Fruit fly (Drosophila melanogaster) whole organism, embryonic: ENCODE results near the gene CG15916.
A peak's percentile ranks its signal among the peaks of the same experiment; 100 is the strongest.

Experiments used
- Adf1 ChIP-seq: fragments of 200-800 bp; sonication (Bioruptor generic); IDR thresholded peaks from 2 replicates; pipeline ENCODE4 v1.3.6; 2022; ENCODE audit warnings: missing biosample characterization, missing genetic modification characterization
- Aef1 ChIP-seq: fragments of 200-800 bp; sonication (Bioruptor generic); IDR thresholded peaks from 3 replicates; pipeline ENCODE4 v1.3.6; 2022; ENCODE audit warnings: missing biosample characterization, missing genetic modification characterization
- BEAF-32 ChIP-seq: fragments of 200-800 bp; sonication (Bioruptor generic); optimal IDR thresholded peaks from 3 replicates; lab custom pipeline; 2017; ENCODE audit warnings: missing biosample characterization, missing genetic modification characterization, mild to moderate bottlenecking, moderate library complexity, missing genetic modification reagents
- CG1024 ChIP-seq: fragments of 200-800 bp; sonication (Bioruptor generic); IDR thresholded peaks from 2 replicates; pipeline ENCODE4 v1.3.6; 2022; ENCODE audit warnings: missing biosample characterization, missing genetic modification characterization
- CG10366 ChIP-seq: fragments of 200-800 bp; sonication (Bioruptor generic); IDR thresholded peaks from 2 replicates; pipeline ENCODE4 v1.3.6; 2022; ENCODE audit warnings: missing biosample characterization, missing genetic modification characterization
- CG10979 ChIP-seq: fragments of 200-800 bp; sonication (Bioruptor generic); optimal IDR thresholded peaks from 2 replicates; lab custom pipeline; 2018; ENCODE audit warnings: missing biosample characterization, mild to moderate bottlenecking, missing genetic modification characterization, moderate library complexity
- CG11247 ChIP-seq: fragments of 200-800 bp; sonication (Bioruptor generic); IDR thresholded peaks from 2 replicates; pipeline ENCODE4 v1.3.6; 2022; ENCODE audit warnings: missing biosample characterization, missing genetic modification characterization
- CG13424 ChIP-seq: fragments of 200-800 bp; sonication (Bioruptor generic); optimal IDR thresholded peaks from 2 replicates; lab custom pipeline; 2019; ENCODE audit warnings: missing biosample characterization, mild to moderate bottlenecking, missing genetic modification characterization, moderate library complexity
- CG14014 ChIP-seq: fragments of 200-800 bp; sonication (Bioruptor generic); IDR thresholded peaks from 2 replicates; pipeline ENCODE4 v1.3.6; 2022; ENCODE audit warnings: missing biosample characterization, missing genetic modification characterization
- CG17359 ChIP-seq: fragments of 200-800 bp; sonication (Bioruptor generic); optimal IDR thresholded peaks from 3 replicates; lab custom pipeline; 2018; ENCODE audit warnings: missing biosample characterization, mild to moderate bottlenecking, missing genetic modification characterization, moderate library complexity
- CG17568 ChIP-seq: fragments of 200-800 bp; sonication (Bioruptor generic); optimal IDR thresholded peaks from 2 replicates; lab custom pipeline; 2018; ENCODE audit warnings: missing biosample characterization, mild to moderate bottlenecking, missing genetic modification characterization, moderate library complexity
- CG18262 ChIP-seq: fragments of 200-800 bp; optimal IDR thresholded peaks from 3 replicates; lab custom pipeline; 2019; ENCODE audit warnings: missing biosample characterization, mild to moderate bottlenecking, missing genetic modification characterization, moderate library complexity
- CG2116 ChIP-seq: fragments of 200-800 bp; sonication (Bioruptor generic); optimal IDR thresholded peaks from 3 replicates; lab custom pipeline; 2018; ENCODE audit warnings: missing biosample characterization, mild to moderate bottlenecking, missing genetic modification characterization
- CG2120 ChIP-seq: fragments of 200-800 bp; sonication (Bioruptor generic); optimal IDR thresholded peaks from 3 replicates; lab custom pipeline; 2016; ENCODE audit warnings: missing biosample characterization, missing genetic modification characterization
- CG30020 ChIP-seq: fragments of 200-800 bp; optimal IDR thresholded peaks from 2 replicates; lab custom pipeline; 2019; ENCODE audit warnings: missing biosample characterization, mild to moderate bottlenecking, missing genetic modification characterization, moderate library complexity
- CG30403 ChIP-seq: fragments of 200-800 bp; sonication (Bioruptor generic); optimal IDR thresholded peaks from 3 replicates; lab custom pipeline; 2016; ENCODE audit warnings: missing biosample characterization, missing genetic modification characterization
- CG9437 ChIP-seq: fragments of 200-800 bp; sonication (Bioruptor generic); optimal IDR thresholded peaks from 2 replicates; lab custom pipeline; 2018; ENCODE audit warnings: missing biosample characterization, mild to moderate bottlenecking, missing genetic modification characterization
- CG9876 ChIP-seq: fragments of 200-800 bp; sonication (Bioruptor generic); optimal IDR thresholded peaks from 2 replicates; lab custom pipeline; 2016; ENCODE audit warnings: missing biosample characterization, missing genetic modification characterization
- Dad ChIP-seq: fragments of 200-800 bp; sonication (Bioruptor generic); optimal IDR thresholded peaks from 3 replicates; lab custom pipeline; 2016; ENCODE audit warnings: missing biosample characterization, missing genetic modification characterization
- Dbx ChIP-seq: fragments of 200-800 bp; sonication (Bioruptor generic); IDR thresholded peaks from 3 replicates; pipeline ENCODE4 v1.3.6; 2022; ENCODE audit warnings: missing biosample characterization, missing genetic modification characterization
- Dfd ChIP-seq, 2 experiments: fragments of >200 bp; optimal IDR thresholded peaks; 2 replicates each; lab custom pipeline; 2017; ENCODE audit warnings: missing biosample characterization in 2 of 2, missing genetic modification characterization in 2 of 2
- Ets97D ChIP-seq: fragments of 200-800 bp; sonication (Bioruptor generic); optimal IDR thresholded peaks from 3 replicates; lab custom pipeline; 2016; ENCODE audit warnings: missing biosample characterization, missing genetic modification characterization
- GATAe ChIP-seq: fragments of 200-800 bp; sonication (Bioruptor generic); conservative IDR thresholded peaks from 2 replicates; pipeline ENCODE4 v1.3.6; 2022; ENCODE audit warnings: missing biosample characterization, missing genetic modification characterization
- H15 ChIP-seq: fragments of 200-800 bp; sonication (Bioruptor generic); IDR thresholded peaks from 3 replicates; pipeline ENCODE4 v1.3.6; 2022; ENCODE audit warnings: missing biosample characterization, missing genetic modification characterization
- H2.0 ChIP-seq: fragments of 200-800 bp; sonication (Bioruptor generic); IDR thresholded peaks from 2 replicates; pipeline ENCODE4 v1.3.6; 2022; ENCODE audit warnings: missing biosample characterization, missing genetic modification characterization
- Hand ChIP-seq: fragments of 200-800 bp; sonication (Bioruptor generic); optimal IDR thresholded peaks from 2 replicates; lab custom pipeline; 2017; ENCODE audit warnings: mild to moderate bottlenecking, missing biosample characterization, missing genetic modification reagents, missing genetic modification characterization
- Lhr ChIP-seq: fragments of 200-800 bp; sonication (Bioruptor generic); optimal IDR thresholded peaks from 3 replicates; lab custom pipeline; 2017; ENCODE audit warnings: mild to moderate bottlenecking, missing biosample characterization, missing genetic modification reagents, missing genetic modification characterization
- MBD-R2 ChIP-seq: fragments of 200-800 bp; sonication (Bioruptor generic); IDR thresholded peaks from 2 replicates; pipeline ENCODE4 v1.3.6; 2022; ENCODE audit warnings: missing biosample characterization, missing genetic modification characterization
- Myb ChIP-seq: fragments of 200-800 bp; sonication (Bioruptor generic); optimal IDR thresholded peaks from 2 replicates; lab custom pipeline; 2016; ENCODE audit warnings: missing biosample characterization, missing genetic modification characterization
- NC2α ChIP-seq: fragments of 200-800 bp; sonication (Bioruptor generic); optimal IDR thresholded peaks from 2 replicates; lab custom pipeline; 2016; ENCODE audit warnings: missing biosample characterization, missing genetic modification characterization
- Opbp ChIP-seq: fragments of 200-800 bp; sonication (Bioruptor generic); IDR thresholded peaks from 3 replicates; pipeline ENCODE4 v1.3.6; 2022; ENCODE audit warnings: missing biosample characterization, missing genetic modification characterization; ENCODE audit not compliant: partially characterized antibody
- Pdp1 ChIP-seq, 2 experiments: fragments of 200-800 bp; sonication (Bioruptor generic); optimal IDR thresholded peaks; 3 replicates each; lab custom pipeline; 2016; ENCODE audit warnings: missing biosample characterization in 2 of 2, missing genetic modification characterization in 2 of 2, mild to moderate bottlenecking in 1 of 2, moderate library complexity in 1 of 2
- Stat92E ChIP-seq, 3 experiments: fragments of >200 bp in 2 of 3; fragments of 200-800 bp in 1 of 3; sonication (Bioruptor generic) in 1 of 3; optimal IDR thresholded peaks; 2 replicates each; lab custom pipeline; 2017 to 2019; ENCODE audit warnings: missing biosample characterization in 3 of 3, missing genetic modification characterization in 3 of 3, mild to moderate bottlenecking in 1 of 3, moderate library complexity in 1 of 3
- dm ChIP-seq: fragments of 200-800 bp; sonication (Bioruptor generic); optimal IDR thresholded peaks from 3 replicates; lab custom pipeline; 2016; ENCODE audit warnings: missing biosample characterization, missing genetic modification characterization
- dpn ChIP-seq, 2 experiments: fragments of 200-800 bp; sonication (Bioruptor generic); optimal IDR thresholded peaks; 3 replicates each; lab custom pipeline; 2016; ENCODE audit warnings: missing biosample characterization in 2 of 2, missing genetic modification characterization in 2 of 2
- dysf ChIP-seq: fragments of 200-800 bp; sonication (Bioruptor generic); IDR thresholded peaks from 3 replicates; pipeline ENCODE4 v1.3.6; 2022; ENCODE audit warnings: missing biosample characterization, missing genetic modification characterization
- gem ChIP-seq: fragments of 200-800 bp; sonication (Bioruptor generic); optimal IDR thresholded peaks from 2 replicates; lab custom pipeline; 2019; ENCODE audit warnings: missing biosample characterization, mild to moderate bottlenecking, missing genetic modification characterization, moderate library complexity
- jumu ChIP-seq: fragments of 200-800 bp; sonication (Bioruptor generic); optimal IDR thresholded peaks from 3 replicates; lab custom pipeline; 2016; ENCODE audit warnings: missing biosample characterization, missing genetic modification characterization
- knrl ChIP-seq: fragments of 200-800 bp; sonication (Bioruptor generic); IDR thresholded peaks from 3 replicates; pipeline ENCODE4 v1.3.6; 2022; ENCODE audit warnings: missing biosample characterization, missing genetic modification characterization; ENCODE audit not compliant: partially characterized antibody
- lilli ChIP-seq: fragments of 200-800 bp; sonication (Bioruptor generic); optimal IDR thresholded peaks from 3 replicates; lab custom pipeline; 2016; ENCODE audit warnings: missing biosample characterization, missing genetic modification characterization
- nerfin-2 ChIP-seq: fragments of 200-800 bp; sonication (Bioruptor generic); IDR thresholded peaks from 2 replicates; pipeline ENCODE4 v1.3.6; 2022; ENCODE audit warnings: missing biosample characterization, missing genetic modification characterization; ENCODE audit not compliant: partially characterized antibody
- pho ChIP-seq: fragments of 200-800 bp; sonication (Bioruptor generic); optimal IDR thresholded peaks from 2 replicates; lab custom pipeline; 2016; ENCODE audit warnings: missing biosample characterization, missing genetic modification characterization
- phol ChIP-seq: fragments of 200-800 bp; sonication (Bioruptor generic); optimal IDR thresholded peaks from 3 replicates; lab custom pipeline; 2018; ENCODE audit warnings: missing biosample characterization, mild to moderate bottlenecking, missing genetic modification characterization, moderate library complexity
- prd ChIP-seq, 3 experiments: fragments of >200 bp in 2 of 3; fragments of 200-800 bp in 1 of 3; sonication (Bioruptor generic) in 1 of 3; optimal IDR thresholded peaks in 2 of 3; IDR thresholded peaks in 1 of 3; 2 replicates in 2 of 3; 3 replicates in 1 of 3; pipeline versions ENCODE4 v1.3.6 to Lab custom; 2017 to 2022; ENCODE audit warnings: missing biosample characterization in 1 of 3, missing genetic modification characterization in 1 of 3
- shn ChIP-seq: fragments of 200-800 bp; sonication (Bioruptor generic); optimal IDR thresholded peaks from 3 replicates; lab custom pipeline; 2016; ENCODE audit warnings: missing biosample characterization, missing genetic modification characterization
- trem ChIP-seq: fragments of 200-800 bp; optimal IDR thresholded peaks from 3 replicates; lab custom pipeline; 2019; ENCODE audit warnings: missing biosample characterization, mild to moderate bottlenecking, missing genetic modification characterization, moderate library complexity
- twi ChIP-seq: fragments of 200-800 bp; optimal IDR thresholded peaks from 2 replicates; lab custom pipeline; 2019; ENCODE audit warnings: missing biosample characterization, mild to moderate bottlenecking, missing genetic modification characterization, moderate library complexity
- vvl ChIP-seq: fragments of 200-800 bp; sonication (Bioruptor generic); IDR thresholded peaks from 2 replicates; pipeline ENCODE4 v1.3.6; 2022; ENCODE audit warnings: missing biosample characterization, missing genetic modification characterization

The CG15916 gene

DNA sequence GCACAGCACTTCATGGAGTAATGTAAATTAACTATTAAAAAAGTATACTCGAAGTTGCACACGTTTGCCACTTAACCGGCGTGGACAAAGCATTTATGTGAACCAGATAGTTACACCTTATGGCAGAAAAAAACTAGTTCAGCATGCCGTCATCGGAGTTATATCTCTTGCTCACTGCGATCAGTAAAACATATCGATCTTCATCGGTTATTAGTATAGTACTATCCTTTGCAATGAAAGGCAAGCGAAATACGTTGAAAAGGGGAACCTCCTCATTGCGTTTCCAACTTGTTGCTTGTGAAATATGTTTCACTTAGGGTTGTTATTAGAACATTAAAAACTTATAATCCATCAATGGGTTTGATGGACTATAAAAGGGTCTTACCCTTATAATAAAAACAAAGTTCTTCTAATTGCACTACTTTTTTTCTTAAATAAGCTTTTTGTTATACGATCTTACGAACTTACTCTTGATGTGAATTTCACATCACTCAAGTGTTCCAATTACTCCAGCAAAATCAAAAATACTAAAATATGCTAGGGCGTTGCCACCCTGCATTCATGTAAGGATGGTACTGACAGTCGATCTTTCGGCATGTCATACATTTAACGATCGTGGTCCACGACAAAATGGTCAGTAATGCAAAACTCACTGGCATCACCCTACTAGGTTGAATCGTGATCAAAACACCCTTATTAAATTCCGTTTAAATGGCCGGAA is 19.3 kb downstream of the CG15916 start, which contains the start of gene CycD (continued):
- TF ChIP-seq gem (tag; lab: Kevin White, UChicago) (peak; percentile 62), MBD-R2 (GFP tag; lab: Robert Waterston, UW) (peak; percentile 42; the same call in 1 of the 2 replicates), phol (peak; percentile 81), CG10366 (GFP tag; lab: Robert Waterston, UW) (peak; percentile 26; the same call in 1 of the 2 replicates), Myb (GFP tag; lab: Kevin White, UChicago) (peak; percentile 42), CG9876 (peak; percentile 44), CG30403 (GFP tag; lab: Kevin White, UChicago) (peak; percentile 32), dysf (peak; percentile 66; the same call in 2 of the 3 replicates), Dbx (peak; percentile 68; the same call in 2 of the 3 replicates), Opbp (GFP tag; lab: Robert Waterston, UW) (peak; percentile 78), CG2116 (GFP tag; lab: Kevin White, UChicago) (peak; percentile 18), dpn (GFP tag; optimal IDR thresholded peaks at IDR 0.05; lab: Kevin White, UChicago) (peak in 1 of 2 experiments; percentile 17), CG13424 (tag; lab: Kevin White, UChicago) (peak; percentile 55), BEAF-32 (GFP tag; lab: Kevin White, UChicago) (peak; percentile 69), trem (tag; lab: Kevin White, UChicago) (peak; percentile 4), lilli (GFP tag; lab: Kevin White, UChicago) (peak; percentile 29), CG10979 (tag; lab: Kevin White, UChicago) (peak; percentile 21), Aef1 (GFP tag; lab: Robert Waterston, UW) (no peak; the same call in 2 of the 3 replicates), CG18262 (tag; lab: Kevin White, UChicago) (no peak), Adf1 (no peak), CG17568 (GFP tag; lab: Kevin White, UChicago) (no peak), CG14014 (0 out of 2 replicates have a peak, but pooled peaks have one; percentile 5), H2.0 (GFP tag; lab: Robert Waterston, UW) (peak; percentile 23; the same call in 1 of the 2 replicates), CG17359 (no peak), CG11247 (GFP tag; lab: Robert Waterston, UW) (0 out of 2 replicates have a peak, but pooled peaks have one; percentile 22), Pdp1 (GFP tag; optimal IDR thresholded peaks at IDR 0.05; lab: Kevin White, UChicago) (peak; percentile 4 to 37), Lhr (peak; percentile 32), dm (GFP tag; lab: Kevin White, UChicago) (peak; percentile 5), twi (no peak), Dad (GFP tag; lab: Kevin White, UChicago) (no peak), Dfd (GFP tag; optimal IDR thresholded peaks at IDR 0.05; lab: Kevin White, UChicago) (peak in 1 of 2 experiments; percentile 29), prd (optimal IDR thresholded peaks at IDR 0.05; lab: Kevin White, UChicago) (no peak), prd (GFP tag; IDR thresholded peaks at IDR 0.05; lab: Robert Waterston, UW) (peak; percentile 63; the same call in 1 of the 3 replicates), knrl (GFP tag; lab: Robert Waterston, UW) (peak; percentile 60; the same call in 2 of the 3 replicates), CG1024 (GFP tag; lab: Robert Waterston, UW) (peak; percentile 75), Stat92E (GFP tag; optimal IDR thresholded peaks at IDR 0.05; lab: Kevin White, UChicago) (no peak), pho (GFP tag; lab: Kevin White, UChicago) (no peak), GATAe (no peak), nerfin-2 (GFP tag; lab: Robert Waterston, UW) (no peak), Hand (GFP tag; lab: Kevin White, UChicago) (no peak), CG2120 (GFP tag; lab: Kevin White, UChicago) (peak; percentile 14), Ets97D (GFP tag; lab: Kevin White, UChicago) (peak; percentile 61), shn (GFP tag; lab: Kevin White, UChicago) (peak; percentile 27), vvl (GFP tag; lab: Robert Waterston, UW) (no peak), CG9437 (GFP tag; lab: Kevin White, UChicago) (peak; percentile 15), NC2α (GFP tag; lab: Kevin White, UChicago) (no peak), H15 (GFP tag; lab: Robert Waterston, UW) (no peak), CG30020 (tag; lab: Kevin White, UChicago) (peak; percentile 96), jumu (peak; percentile 11)
